Worm (Caenorhabditis elegans) whole organism, L2 larva: ENCODE results near the gene fbxc-51.

Experiments used
- F13H6.1 ChIP-seq: sonication (generic microtip); optimal IDR thresholded peaks from 2 replicates; lab custom pipeline; 2016; ENCODE audit warnings: missing genetic modification characterization, missing compliant biosample characterization
- ama-1 ChIP-seq: fragments of 150-350 bp; optimal IDR thresholded peaks from 2 replicates; lab custom pipeline; 2018; ENCODE audit warnings: inconsistent platforms
- dmd-4 ChIP-seq: sonication (generic microtip); optimal IDR thresholded peaks from 2 replicates; lab custom pipeline; 2017; ENCODE audit warnings: missing biosample characterization, missing genetic modification characterization
- egl-27 ChIP-seq: sonication (generic microtip); optimal IDR thresholded peaks from 3 replicates; lab custom pipeline; 2017; ENCODE audit warnings: missing biosample characterization, missing genetic modification reagents, missing genetic modification characterization
- lin-13 ChIP-seq: fragments of 150-350 bp; optimal IDR thresholded peaks from 2 replicates; lab custom pipeline; 2014; ENCODE audit warnings: missing biosample characterization, missing genetic modification reagents, missing genetic modification characterization
- mab-5 ChIP-seq: fragments of 150-350 bp; optimal IDR thresholded peaks from 2 replicates; lab custom pipeline; 2014; ENCODE audit warnings: missing biosample characterization, missing genetic modification characterization
- nhr-10 ChIP-seq: sonication (generic microtip); optimal IDR thresholded peaks from 2 replicates; lab custom pipeline; 2017; ENCODE audit warnings: missing biosample characterization, missing genetic modification characterization
- nhr-12 ChIP-seq: fragments of 150-350 bp; optimal IDR thresholded peaks from 2 replicates; lab custom pipeline; 2014; ENCODE audit warnings: missing biosample characterization, missing genetic modification characterization
- nhr-25 ChIP-seq: fragments of 150-350 bp; sonication (generic microtip); optimal IDR thresholded peaks from 3 replicates; lab custom pipeline; 2014; ENCODE audit warnings: missing biosample characterization, missing genetic modification characterization
- snpc-4 ChIP-seq: fragments of 150-350 bp; optimal IDR thresholded peaks from 2 replicates; lab custom pipeline; 2014; ENCODE audit warnings: missing biosample characterization, missing genetic modification characterization
- unc-62 ChIP-seq: fragments of 150-350 bp; optimal IDR thresholded peaks from 2 replicates; lab custom pipeline; 2014; ENCODE audit warnings: missing biosample characterization, missing genetic modification reagents, missing genetic modification characterization

- TF ChIP-seq nhr-12 (tag; lab: Kevin White, UChicago) (no peak), unc-62 (GFP tag; lab: Kevin White, UChicago) (no peak), mab-5 (tag; lab: Kevin White, UChicago) (no peak), ama-1 (lab: Kevin White, UChicago) (no peak), lin-13 (GFP tag; lab: Kevin White, UChicago) (no peak), F13H6.1 (no peak), snpc-4 (no peak), nhr-25 (tag; lab: Kevin White, UChicago) (no peak), egl-27 (tag; lab: Kevin White, UChicago) (no peak), dmd-4 (no peak), nhr-10 (tag; lab: Kevin White, UChicago) (no peak)
Measured at ce11 chrII:875739-876138, 7.1 kb downstream of the fbxc-51 start.
